ENCODE assay signal across 7 worm cellular contexts in genomic region chrX:9401963-9402362, ce11.
A peak's percentile ranks its signal among the peaks of the same experiment; 100 is the strongest.
TF ChIP-seq lines count a peak whose summit lies in the region.

No protein-coding gene starts in this region.

TF ChIP-seq in whole organism, L1 larva, 84 proteins besides CTCF, POLR2A, EP300 and RAD21:
- peak; percentile 92 for TF ChIP-seq blmp-1 (tag; optimal IDR thresholded peaks at IDR 0.05; lab: Kevin White, UChicago)
- peak in 1 of 6 experiments; percentile 48 for TF ChIP-seq elt-3 (tag; optimal IDR thresholded peaks at IDR 0.05; lab: Kevin White, UChicago)
- TF ChIP-seq isw-1 (GFP tag; IDR thresholded peaks at IDR 0.05; lab: Robert Waterston, UW): no peak
- no peak for TF ChIP-seq mdl-1 (tag; optimal IDR thresholded peaks at IDR 0.05; lab: Kevin White, UChicago)
- TF ChIP-seq pag-3 (tag; optimal IDR thresholded peaks at IDR 0.05; lab: Kevin White, UChicago; ENCODE audit: borderline replicate concordance, insufficient read depth): no peak

TF ChIP-seq in whole organism, L2 larva, 48 proteins besides CTCF, POLR2A, EP300 and RAD21:
- TF ChIP-seq C34F6.9 (tag; optimal IDR thresholded peaks at IDR 0.05; lab: Kevin White, UChicago) (no peak), nhr-25 (tag; optimal IDR thresholded peaks at IDR 0.05; lab: Kevin White, UChicago) (peak; percentile 38), nhr-21 (tag; optimal IDR thresholded peaks at IDR 0.05; lab: Kevin White, UChicago) (peak; percentile 66), blmp-1 (tag; optimal IDR thresholded peaks at IDR 0.05; lab: Kevin White, UChicago; ENCODE audit: insufficient read depth) (peak; percentile 38), sma-3 (GFP tag; optimal IDR thresholded peaks at IDR 0.05; lab: Kevin White, UChicago) (peak; percentile 19), mbf-1 (tag; optimal IDR thresholded peaks at IDR 0.05; lab: Kevin White, UChicago) (no peak), crh-2 (tag; optimal IDR thresholded peaks at IDR 0.05; lab: Kevin White, UChicago) (no peak), mdl-1 (tag; optimal IDR thresholded peaks at IDR 0.05; lab: Kevin White, UChicago) (peak in 1 of 2 experiments; percentile 0)

TF ChIP-seq in whole organism, L3 larva, 47 proteins besides CTCF, POLR2A, EP300 and RAD21:
- TF ChIP-seq nhr-25 (tag; optimal IDR thresholded peaks at IDR 0.05; lab: Kevin White, UChicago) (peak; percentile 79), ceh-16 (tag; optimal IDR thresholded peaks at IDR 0.05; lab: Kevin White, UChicago) (no peak), nhr-11 (tag; optimal IDR thresholded peaks at IDR 0.05; lab: Kevin White, UChicago) (no peak), nhr-67 (tag; optimal IDR thresholded peaks at IDR 0.05; lab: Kevin White, UChicago) (no peak), mml-1 (tag; optimal IDR thresholded peaks at IDR 0.05; lab: Kevin White, UChicago) (no peak), nhr-23 (tag; optimal IDR thresholded peaks at IDR 0.05; lab: Kevin White, UChicago) (peak; percentile 59)

TF ChIP-seq in whole organism, L4 larva, 104 proteins besides CTCF, POLR2A, EP300 and RAD21 (continues in another document):
- no peak for TF ChIP-seq daf-16 (GFP tag; optimal IDR thresholded peaks at IDR 0.05; lab: Kevin White, UChicago)
- TF ChIP-seq daf-16 (tag; optimal IDR thresholded peaks at IDR 0.05; lab: Kevin White, UChicago): no peak
- TF ChIP-seq nhr-28 (tag; optimal IDR thresholded peaks at IDR 0.05; lab: Kevin White, UChicago): peak; percentile 7
- no peak for TF ChIP-seq fos-1 (tag; optimal IDR thresholded peaks at IDR 0.05; lab: Kevin White, UChicago)
- TF ChIP-seq zip-11 (GFP tag; IDR thresholded peaks at IDR 0.05; lab: Robert Waterston, UW): no peak
- no peak for TF ChIP-seq mxl-2 (GFP tag; conservative IDR thresholded peaks at IDR 0.05; lab: Robert Waterston, UW)
- peak; percentile 32 for TF ChIP-seq hlh-30 (tag; optimal IDR thresholded peaks at IDR 0.05; lab: Kevin White, UChicago; ENCODE audit: insufficient read depth)
- TF ChIP-seq mxl-3 (GFP tag; optimal IDR thresholded peaks at IDR 0.05; lab: Kevin White, UChicago): peak; percentile 18
- TF ChIP-seq dmd-9 (GFP tag; IDR thresholded peaks at IDR 0.05; lab: Robert Waterston, UW): no peak
- TF ChIP-seq nhr-77 (tag; optimal IDR thresholded peaks at IDR 0.05; lab: Kevin White, UChicago): no peak
- peak; percentile 66 for TF ChIP-seq nhr-25 (tag; optimal IDR thresholded peaks at IDR 0.05; lab: Kevin White, UChicago; ENCODE audit: borderline replicate concordance, insufficient read depth)
- TF ChIP-seq pqm-1 (tag; optimal IDR thresholded peaks at IDR 0.05; lab: Kevin White, UChicago): no peak
- TF ChIP-seq D1046.2 (GFP tag; IDR thresholded peaks at IDR 0.05; lab: Robert Waterston, UW): no peak
- TF ChIP-seq zfp-2 (tag; optimal IDR thresholded peaks at IDR 0.05; lab: Kevin White, UChicago): no peak
- no peak for TF ChIP-seq T26A8.4 (GFP tag; IDR thresholded peaks at IDR 0.05; lab: Robert Waterston, UW)
- TF ChIP-seq mdl-1 (tag; optimal IDR thresholded peaks at IDR 0.05; lab: Kevin White, UChicago): peak in 1 of 2 experiments; percentile 55
- TF ChIP-seq aly-2 (tag; optimal IDR thresholded peaks at IDR 0.05; lab: Kevin White, UChicago): no peak
- TF ChIP-seq F49E8.2 (tag; optimal IDR thresholded peaks at IDR 0.05; lab: Kevin White, UChicago; ENCODE audit: borderline replicate concordance): no peak

TF ChIP-seq in whole organism, late embryonic, 69 proteins besides CTCF, POLR2A, EP300 and RAD21:
- TF ChIP-seq ref-2 (tag; optimal IDR thresholded peaks at IDR 0.05; lab: Kevin White, UChicago) (peak; percentile 21), ceh-30 (tag; optimal IDR thresholded peaks at IDR 0.05; lab: Kevin White, UChicago) (no peak), zip-5 (tag; optimal IDR thresholded peaks at IDR 0.05; lab: Kevin White, UChicago) (no peak), unc-42 (tag; optimal IDR thresholded peaks at IDR 0.05; lab: Kevin White, UChicago) (no peak), hlh-30 (tag; optimal IDR thresholded peaks at IDR 0.05; lab: Kevin White, UChicago; ENCODE audit: insufficient read depth) (peak; percentile 11), ceh-31 (tag; optimal IDR thresholded peaks at IDR 0.05; lab: Kevin White, UChicago) (peak; percentile 16)

TF ChIP-seq in whole organism, midembryonic, 9 proteins besides CTCF, POLR2A, EP300 and RAD21:
- no peak for TF ChIP-seq ztf-23 (GFP tag; IDR thresholded peaks at IDR 0.05; lab: Robert Waterston, UW)
- no peak for TF ChIP-seq ztf-29 (GFP tag; IDR thresholded peaks at IDR 0.05; lab: Robert Waterston, UW)
- TF ChIP-seq tab-1 (GFP tag; IDR thresholded peaks at IDR 0.05; lab: Robert Waterston, UW): no peak
- no peak for TF ChIP-seq cog-1 (tag; optimal IDR thresholded peaks at IDR 0.05; lab: Kevin White, UChicago)
- TF ChIP-seq flt-1 (GFP tag; IDR thresholded peaks at IDR 0.05; lab: Robert Waterston, UW): 0 out of 2 replicates have a peak, but pooled peaks have one; percentile 61
- TF ChIP-seq ref-1 (GFP tag; conservative IDR thresholded peaks at IDR 0.05; lab: Robert Waterston, UW): no peak

TF ChIP-seq in whole organism, mixed stage, embryonic, 35 proteins besides CTCF, POLR2A, EP300 and RAD21:
- TF ChIP-seq zip-8 (tag; optimal IDR thresholded peaks at IDR 0.05; lab: Kevin White, UChicago): no peak
- no peak for TF ChIP-seq ces-1 (GFP tag; optimal IDR thresholded peaks at IDR 0.05; lab: Kevin White, UChicago)
- peak; percentile 5 for TF ChIP-seq mep-1 (tag; optimal IDR thresholded peaks at IDR 0.05; lab: Kevin White, UChicago)
- TF ChIP-seq sem-2 (GFP tag; optimal IDR thresholded peaks at IDR 0.05; lab: Kevin White, UChicago): no peak
- TF ChIP-seq ceh-43 (GFP tag; optimal IDR thresholded peaks at IDR 0.05; lab: Kevin White, UChicago): no peak
- no peak for TF ChIP-seq mls-2 (tag; optimal IDR thresholded peaks at IDR 0.05; lab: Kevin White, UChicago)
- no peak for TF ChIP-seq nhr-76 (tag; optimal IDR thresholded peaks at IDR 0.05; lab: Kevin White, UChicago)
- TF ChIP-seq lsy-2 (tag; optimal IDR thresholded peaks at IDR 0.05; lab: Kevin White, UChicago): no peak
- TF ChIP-seq unc-62 (GFP tag; optimal IDR thresholded peaks at IDR 0.05; lab: Kevin White, UChicago): no peak
- TF ChIP-seq hlh-1 (tag; optimal IDR thresholded peaks at IDR 0.05; lab: Kevin White, UChicago): no peak
- no peak for TF ChIP-seq tbx-8 (GFP tag; optimal IDR thresholded peaks at IDR 0.05; lab: Kevin White, UChicago)
- no peak for TF ChIP-seq flh-1 (GFP tag; optimal IDR thresholded peaks at IDR 0.05; lab: Kevin White, UChicago)
- TF ChIP-seq nhr-2 (tag; optimal IDR thresholded peaks at IDR 0.05; lab: Kevin White, UChicago): peak; percentile 53
- TF ChIP-seq ham-2 (GFP tag; optimal IDR thresholded peaks at IDR 0.05; lab: Kevin White, UChicago): peak; percentile 77
- no peak for TF ChIP-seq snpc-4 (tag; optimal IDR thresholded peaks at IDR 0.05; lab: Kevin White, UChicago)
- TF ChIP-seq elt-1 (tag; optimal IDR thresholded peaks at IDR 0.05; lab: Kevin White, UChicago; ENCODE audit: borderline replicate concordance, insufficient read depth): no peak
- TF ChIP-seq nhr-12 (tag; optimal IDR thresholded peaks at IDR 0.05; lab: Kevin White, UChicago): no peak
- TF ChIP-seq nhr-237 (tag; optimal IDR thresholded peaks at IDR 0.05; lab: Kevin White, UChicago): no peak
- TF ChIP-seq ceh-39 (tag; optimal IDR thresholded peaks at IDR 0.05; lab: Kevin White, UChicago): no peak
- TF ChIP-seq lin-32 (GFP tag; optimal IDR thresholded peaks at IDR 0.05; lab: Kevin White, UChicago): no peak

Comparison
In these comparisons a context has a peak if more than half of its experiments do, and no peak if none do; other contexts are left out.
1. Of the 29 proteins assayed by ChIP-seq in both whole organism, L4 larva and whole organism, L1 larva: peak only in whole organism, L4 larva: nhr-28; only in whole organism, L1 larva: none; in both: none; in neither: 27; mixed calls (peak in some experiments, not most) for 1.